Worm (Caenorhabditis elegans) whole organism, L3 larva: Measurements from ENCODE around the gene B0336.13.

Experiments used
- ama-1 ChIP-seq: fragments of 150-350 bp; optimal IDR thresholded peaks from 2 replicates; lab custom pipeline; 2018
- jun-1 ChIP-seq: fragments of 150-350 bp; optimal IDR thresholded peaks from 2 replicates; lab custom pipeline; 2014; ENCODE audit warnings: missing biosample characterization, missing genetic modification reagents, missing genetic modification characterization
- nhr-237 ChIP-seq: fragments of 150-350 bp; optimal IDR thresholded peaks from 2 replicates; lab custom pipeline; 2014; ENCODE audit warnings: missing biosample characterization, missing genetic modification characterization
- zag-1 ChIP-seq: fragments of 150-350 bp; optimal IDR thresholded peaks from 2 replicates; lab custom pipeline; 2014; ENCODE audit warnings: missing biosample characterization, missing genetic modification characterization

DNA sequence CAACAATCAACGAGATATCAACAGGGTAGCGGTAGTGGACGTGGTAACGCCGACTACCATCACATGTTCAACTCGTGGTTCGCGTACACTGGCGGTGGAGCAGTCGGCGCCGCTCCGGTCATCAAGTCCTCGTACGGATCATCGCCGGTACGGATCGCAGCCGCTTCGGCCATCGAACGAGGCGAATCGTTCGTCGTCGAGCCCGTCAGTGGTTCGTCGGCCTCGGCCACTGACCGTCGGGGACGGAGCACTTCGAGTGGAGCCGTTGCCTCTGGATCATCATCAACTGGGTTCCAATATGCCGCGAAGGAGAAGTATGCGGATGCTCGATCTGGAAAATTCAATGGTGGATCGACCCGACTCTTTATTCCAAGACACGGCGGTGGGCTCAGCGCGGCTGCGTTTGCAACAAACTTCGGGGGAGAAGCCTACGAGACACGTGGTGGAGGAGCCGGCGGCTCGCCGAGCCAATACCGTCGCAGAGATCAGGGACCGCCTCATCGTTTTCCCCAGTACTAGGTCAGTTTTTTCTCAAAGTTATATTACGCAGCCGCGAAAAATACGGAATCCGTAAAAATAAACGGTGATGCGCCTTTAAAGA, 18.4 kb upstream of the B0336.13 start:
- TF ChIP-seq ama-1 (lab: Kevin White, UChicago) = no peak
- TF ChIP-seq nhr-237 = no peak
- TF ChIP-seq jun-1 (tag; lab: Kevin White, UChicago) = no peak
- no peak for TF ChIP-seq zag-1 (tag; lab: Kevin White, UChicago)
